Fruit fly (Drosophila melanogaster) whole organism, embryonic: Measurements from ENCODE around the gene Eip75B.

ENCODE experiments used
- ATbp ChIP-seq: fragments of 200-800 bp; sonication (Bioruptor generic); optimal IDR thresholded peaks from 2 replicates; lab custom pipeline; 2017; ENCODE audit warnings: missing biosample characterization, mild to moderate bottlenecking, missing genetic modification characterization, missing genetic modification reagents
- Awh ChIP-seq: fragments of 200-800 bp; sonication (Bioruptor generic); IDR thresholded peaks from 2 replicates; pipeline ENCODE4, ENCODE4 v1.3.6; 2022; ENCODE audit warnings: missing biosample characterization, missing genetic modification characterization
- B-H2 ChIP-seq: fragments of 200-800 bp; sonication (Bioruptor generic); optimal IDR thresholded peaks from 2 replicates; lab custom pipeline; 2018; ENCODE audit warnings: missing biosample characterization, mild to moderate bottlenecking, missing genetic modification characterization
- CG12236 ChIP-seq: fragments of 200-800 bp; sonication (Bioruptor generic); optimal IDR thresholded peaks from 2 replicates; lab custom pipeline; 2016; ENCODE audit warnings: missing biosample characterization, missing genetic modification characterization
- CG12659 ChIP-seq: fragments of 200-800 bp; sonication (Bioruptor generic); optimal IDR thresholded peaks from 3 replicates; lab custom pipeline; 2017; ENCODE audit warnings: mild to moderate bottlenecking, missing biosample characterization, missing genetic modification reagents, missing genetic modification characterization
- CG12769 ChIP-seq: fragments of 200-800 bp; sonication (Bioruptor generic); optimal IDR thresholded peaks from 2 replicates; lab custom pipeline; 2019; ENCODE audit warnings: missing biosample characterization, mild to moderate bottlenecking, missing genetic modification characterization, moderate library complexity
- CG14050 ChIP-seq: fragments of 200-800 bp; sonication (Bioruptor generic); IDR thresholded peaks from 3 replicates; pipeline ENCODE4 v1.3.6; 2022; ENCODE audit warnings: missing biosample characterization, missing genetic modification characterization
- CG14710 ChIP-seq: fragments of 200-800 bp; sonication (Bioruptor generic); optimal IDR thresholded peaks from 3 replicates; lab custom pipeline; 2019; ENCODE audit warnings: missing biosample characterization, mild to moderate bottlenecking, missing genetic modification characterization, moderate library complexity
- CG15269 ChIP-seq: fragments of 200-800 bp; sonication (Bioruptor generic); optimal IDR thresholded peaks from 2 replicates; lab custom pipeline; 2018; ENCODE audit warnings: missing biosample characterization, mild to moderate bottlenecking, missing genetic modification characterization, moderate library complexity
- CG16779 ChIP-seq: fragments of 200-800 bp; sonication (Bioruptor generic); IDR thresholded peaks from 2 replicates; pipeline ENCODE4 v1.3.6; 2022; ENCODE audit warnings: missing biosample characterization, missing genetic modification characterization
- CG17612 ChIP-seq: fragments of 200-800 bp; sonication (Bioruptor generic); IDR thresholded peaks from 2 replicates; pipeline ENCODE4 v1.3.6; 2022; ENCODE audit warnings: missing biosample characterization, missing genetic modification characterization
- CG17829 ChIP-seq: fragments of 200-800 bp; optimal IDR thresholded peaks from 2 replicates; lab custom pipeline; 2019; ENCODE audit warnings: missing biosample characterization, mild to moderate bottlenecking, missing genetic modification characterization, moderate library complexity
- CG18262 ChIP-seq: fragments of 200-800 bp; optimal IDR thresholded peaks from 3 replicates; lab custom pipeline; 2019; ENCODE audit warnings: missing biosample characterization, mild to moderate bottlenecking, missing genetic modification characterization, moderate library complexity
- CG2202 ChIP-seq: fragments of 200-800 bp; sonication (Bioruptor generic); optimal IDR thresholded peaks from 2 replicates; lab custom pipeline; 2018; ENCODE audit warnings: missing biosample characterization, mild to moderate bottlenecking, missing genetic modification characterization
- CG3281 ChIP-seq: fragments of 200-800 bp; sonication (Bioruptor generic); optimal IDR thresholded peaks from 3 replicates; lab custom pipeline; 2017; ENCODE audit warnings: missing biosample characterization, mild to moderate bottlenecking, missing genetic modification characterization
- CG33557 ChIP-seq: fragments of 200-800 bp; sonication (Bioruptor generic); optimal IDR thresholded peaks from 2 replicates; lab custom pipeline; 2019; ENCODE audit warnings: missing biosample characterization, mild to moderate bottlenecking, missing genetic modification characterization, moderate library complexity
- CG6813 ChIP-seq: fragments of 200-800 bp; sonication (Bioruptor generic); optimal IDR thresholded peaks from 2 replicates; lab custom pipeline; 2017; ENCODE audit warnings: missing biosample characterization, missing genetic modification characterization, mild to moderate bottlenecking, moderate library complexity, missing genetic modification reagents
- CG8281 ChIP-seq: fragments of 200-800 bp; sonication (Bioruptor generic); optimal IDR thresholded peaks from 2 replicates; lab custom pipeline; 2018; ENCODE audit warnings: missing biosample characterization, mild to moderate bottlenecking, missing genetic modification characterization, moderate library complexity
- Deaf1 ChIP-seq: fragments of 200-800 bp; optimal IDR thresholded peaks from 3 replicates; lab custom pipeline; 2019; ENCODE audit warnings: missing biosample characterization, mild to moderate bottlenecking, missing genetic modification characterization, moderate library complexity
- Fer1 ChIP-seq: fragments of 200-800 bp; sonication (Bioruptor generic); optimal IDR thresholded peaks from 2 replicates; lab custom pipeline; 2017; ENCODE audit warnings: missing biosample characterization, mild to moderate bottlenecking, missing genetic modification characterization
- GATAe ChIP-seq: fragments of 200-800 bp; sonication (Bioruptor generic); conservative IDR thresholded peaks from 2 replicates; pipeline ENCODE4 v1.3.6; 2022; ENCODE audit warnings: missing biosample characterization, missing genetic modification characterization
- Hmr ChIP-seq: fragments of 200-800 bp; sonication (Bioruptor generic); optimal IDR thresholded peaks from 3 replicates; lab custom pipeline; 2017; ENCODE audit warnings: mild to moderate bottlenecking, missing biosample characterization, missing genetic modification reagents, missing genetic modification characterization
- Hr3 ChIP-seq: fragments of 200-800 bp; sonication (Bioruptor generic); optimal IDR thresholded peaks from 3 replicates; lab custom pipeline; 2016; ENCODE audit warnings: missing biosample characterization, missing genetic modification characterization
- Max ChIP-seq: fragments of 200-800 bp; sonication (Bioruptor generic); optimal IDR thresholded peaks from 2 replicates; lab custom pipeline; 2016; ENCODE audit warnings: missing biosample characterization, mild to moderate bottlenecking, missing genetic modification characterization
- Nf-YA ChIP-seq: fragments of 200-800 bp; sonication (Bioruptor generic); IDR thresholded peaks from 2 replicates; pipeline ENCODE4 v1.3.6; 2022; ENCODE audit warnings: missing biosample characterization, missing genetic modification characterization
- Opbp ChIP-seq: fragments of 200-800 bp; sonication (Bioruptor generic); IDR thresholded peaks from 3 replicates; pipeline ENCODE4 v1.3.6; 2022; ENCODE audit warnings: missing biosample characterization, missing genetic modification characterization; ENCODE audit not compliant: partially characterized antibody
- Optix ChIP-seq: fragments of 200-800 bp; sonication (Bioruptor generic); IDR thresholded peaks from 3 replicates; pipeline ENCODE4 v1.3.6; 2022; ENCODE audit warnings: missing biosample characterization, missing genetic modification characterization
- Pdp1 ChIP-seq, 2 experiments: fragments of 200-800 bp; sonication (Bioruptor generic); optimal IDR thresholded peaks; 3 replicates each; lab custom pipeline; 2016; ENCODE audit warnings: missing biosample characterization in 2 of 2, missing genetic modification characterization in 2 of 2, mild to moderate bottlenecking in 1 of 2, moderate library complexity in 1 of 2
- ac ChIP-seq: fragments of 200-800 bp; sonication (Bioruptor generic); optimal IDR thresholded peaks from 3 replicates; lab custom pipeline; 2017; ENCODE audit warnings: missing biosample characterization, mild to moderate bottlenecking, missing genetic modification characterization
- ara ChIP-seq: fragments of 200-800 bp; sonication (Bioruptor generic); IDR thresholded peaks from 2 replicates; pipeline ENCODE4 v1.3.6; 2022; ENCODE audit warnings: missing biosample characterization, missing genetic modification characterization
- dati ChIP-seq: fragments of 200-800 bp; sonication (Bioruptor generic); IDR thresholded peaks from 2 replicates; pipeline ENCODE4 v1.3.6; 2022; ENCODE audit warnings: missing biosample characterization, missing genetic modification characterization
- dimm ChIP-seq: fragments of 200-800 bp; sonication (Bioruptor generic); IDR thresholded peaks from 2 replicates; pipeline ENCODE4 v1.3.6; 2022; ENCODE audit warnings: missing biosample characterization, missing genetic modification characterization
- gsb ChIP-seq: fragments of 200-800 bp; sonication (Bioruptor generic); IDR thresholded peaks from 2 replicates; pipeline ENCODE4 v1.3.6; 2022; ENCODE audit warnings: missing biosample characterization, missing genetic modification characterization
- gsb-n ChIP-seq: fragments of 200-800 bp; sonication (Bioruptor generic); optimal IDR thresholded peaks from 3 replicates; lab custom pipeline; 2018; ENCODE audit warnings: missing biosample characterization, mild to moderate bottlenecking, missing genetic modification characterization
- hth ChIP-seq: fragments of >200 bp; optimal IDR thresholded peaks from 2 replicates; lab custom pipeline; 2017; ENCODE audit warnings: inconsistent platforms
- knrl ChIP-seq: fragments of 200-800 bp; sonication (Bioruptor generic); IDR thresholded peaks from 3 replicates; pipeline ENCODE4 v1.3.6; 2022; ENCODE audit warnings: missing biosample characterization, missing genetic modification characterization; ENCODE audit not compliant: partially characterized antibody
- mirr ChIP-seq: fragments of 200-800 bp; sonication (Bioruptor generic); optimal IDR thresholded peaks from 3 replicates; lab custom pipeline; 2018; ENCODE audit warnings: missing biosample characterization, mild to moderate bottlenecking, missing genetic modification characterization
- nmo ChIP-seq: fragments of 200-800 bp; sonication (Bioruptor generic); optimal IDR thresholded peaks from 2 replicates; lab custom pipeline; 2018; ENCODE audit warnings: missing biosample characterization, mild to moderate bottlenecking, missing genetic modification characterization, moderate library complexity
- onecut ChIP-seq: fragments of 200-800 bp; sonication (Bioruptor generic); IDR thresholded peaks from 2 replicates; pipeline ENCODE4 v1.3.6; 2022; ENCODE audit warnings: missing biosample characterization, missing genetic modification characterization
- otp ChIP-seq: fragments of 200-800 bp; sonication (Bioruptor generic); IDR thresholded peaks from 3 replicates; pipeline ENCODE4, ENCODE4 v1.3.6; 2022; ENCODE audit warnings: missing biosample characterization, missing genetic modification characterization
- phol ChIP-seq: fragments of 200-800 bp; sonication (Bioruptor generic); optimal IDR thresholded peaks from 3 replicates; lab custom pipeline; 2018; ENCODE audit warnings: missing biosample characterization, mild to moderate bottlenecking, missing genetic modification characterization, moderate library complexity
- pum ChIP-seq: fragments of 200-800 bp; sonication (Bioruptor generic); optimal IDR thresholded peaks from 2 replicates; lab custom pipeline; 2016; ENCODE audit warnings: missing biosample characterization, missing genetic modification characterization
- pzg ChIP-seq: fragments of 200-800 bp; sonication (Bioruptor generic); optimal IDR thresholded peaks from 3 replicates; lab custom pipeline; 2018; ENCODE audit warnings: missing biosample characterization, mild to moderate bottlenecking, missing genetic modification characterization, moderate library complexity
- ro ChIP-seq: fragments of 200-800 bp; sonication (Bioruptor generic); IDR thresholded peaks from 2 replicates; pipeline ENCODE4 v1.3.6; 2022; ENCODE audit warnings: missing biosample characterization, missing genetic modification characterization
- sim ChIP-seq: fragments of 200-800 bp; sonication (Bioruptor generic); IDR thresholded peaks from 2 replicates; pipeline ENCODE4 v1.3.6; 2022; ENCODE audit warnings: missing biosample characterization, missing genetic modification characterization
- sna ChIP-seq: fragments of 200-800 bp; sonication (Bioruptor generic); IDR thresholded peaks from 2 replicates; pipeline ENCODE4 v1.3.6; 2022; ENCODE audit warnings: missing biosample characterization, missing genetic modification characterization; ENCODE audit not compliant: partially characterized antibody
- so ChIP-seq: fragments of 200-800 bp; sonication (Bioruptor generic); IDR thresholded peaks from 3 replicates; pipeline ENCODE4 v1.3.6; 2022; ENCODE audit warnings: missing biosample characterization, missing genetic modification characterization
- sob ChIP-seq: fragments of 200-800 bp; sonication (Bioruptor generic); IDR thresholded peaks from 2 replicates; pipeline ENCODE4 v1.3.6; 2022; ENCODE audit warnings: missing biosample characterization, missing genetic modification characterization
- sr ChIP-seq: fragments of 200-800 bp; sonication (Bioruptor generic); IDR thresholded peaks from 3 replicates; pipeline ENCODE4 v1.3.6; 2022; ENCODE audit warnings: missing biosample characterization, missing genetic modification characterization
- vfl ChIP-seq: fragments of 200-800 bp; sonication (Bioruptor generic); optimal IDR thresholded peaks from 2 replicates; lab custom pipeline; 2016; ENCODE audit warnings: missing biosample characterization, missing genetic modification characterization

The Eip75B gene

dm6 chr3L:17967187-17967940, 97.1 kb downstream of the Eip75B start (continued):
- TF ChIP-seq mirr (GFP tag; lab: Kevin White, UChicago) (no peak), CG18262 (tag; lab: Kevin White, UChicago) (peak; percentile 6), CG6813 (no peak), ATbp (GFP tag; lab: Kevin White, UChicago) (peak; percentile 46), sim (GFP tag; lab: Robert Waterston, UW) (no peak), nmo (GFP tag; lab: Kevin White, UChicago) (no peak), CG2202 (tag; lab: Kevin White, UChicago) (no peak), CG12659 (GFP tag; lab: Kevin White, UChicago) (no peak), Nf-YA (GFP tag; lab: Robert Waterston, UW) (no peak), CG3281 (GFP tag; lab: Kevin White, UChicago) (no peak), sna (GFP tag; lab: Robert Waterston, UW) (no peak), phol (tag; lab: Kevin White, UChicago) (peak; percentile 30), Deaf1 (peak; percentile 75), Awh (GFP tag; lab: Robert Waterston, UW) (peak; percentile 7; the same call in 1 of the 2 replicates), Opbp (0 out of 3 replicates have a peak, but pooled peaks have one; percentile 25), gsb-n (tag; lab: Kevin White, UChicago) (peak; percentile 10), CG15269 (no peak), gsb (GFP tag; lab: Robert Waterston, UW) (no peak), CG14710 (peak; percentile 26), GATAe (GFP tag; lab: Robert Waterston, UW) (no peak), knrl (GFP tag; lab: Robert Waterston, UW) (no peak), onecut (GFP tag; lab: Robert Waterston, UW) (no peak), ac (GFP tag; lab: Kevin White, UChicago) (no peak), pzg (GFP tag; lab: Kevin White, UChicago) (no peak), ro (GFP tag; lab: Robert Waterston, UW) (no peak), Fer1 (no peak), CG17612 (GFP tag; lab: Robert Waterston, UW) (no peak), CG12769 (peak; percentile 26), Optix (GFP tag; lab: Robert Waterston, UW) (0 out of 3 replicates have a peak, but pooled peaks have one; percentile 5), sr (GFP tag; lab: Robert Waterston, UW) (no peak), CG16779 (GFP tag; lab: Robert Waterston, UW) (no peak), B-H2 (GFP tag; lab: Kevin White, UChicago) (no peak), vfl (GFP tag; lab: Kevin White, UChicago) (no peak), pum (GFP tag; lab: Kevin White, UChicago) (no peak), CG17829 (tag; lab: Kevin White, UChicago) (no peak), Hr3 (peak; percentile 62), CG8281 (tag; lab: Kevin White, UChicago) (no peak), CG14050 (GFP tag; lab: Robert Waterston, UW) (no peak), so (GFP tag; lab: Robert Waterston, UW) (no peak), CG33557 (GFP tag; lab: Kevin White, UChicago) (peak; percentile 17), dimm (GFP tag; lab: Robert Waterston, UW) (no peak), hth (lab: Kevin White, UChicago) (no peak), Max (no peak), otp (GFP tag; lab: Robert Waterston, UW) (no peak), CG12236 (GFP tag; lab: Kevin White, UChicago) (no peak), Pdp1 (GFP tag; optimal IDR thresholded peaks at IDR 0.05; lab: Kevin White, UChicago) (peak in 1 of 2 experiments; percentile 60), ara (GFP tag; lab: Robert Waterston, UW) (0 out of 2 replicates have a peak, but pooled peaks have one; percentile 40), dati (no peak), Hmr (GFP tag; lab: Kevin White, UChicago) (no peak), sob (GFP tag; lab: Robert Waterston, UW) (no peak)
